Worm (Caenorhabditis elegans) whole organism, L1 larva: ENCODE data around the gene kdp-1.

Source experiments
- dpl-1 ChIP-seq, 3 experiments: fragments of 150-350 bp in 2 of 3; sonication (generic microtip) in 1 of 3; optimal IDR thresholded peaks; 2 replicates each; lab custom pipeline; 2014 to 2017; ENCODE audit warnings: missing biosample characterization in 3 of 3, missing genetic modification characterization in 3 of 3, missing genetic modification reagents in 3 of 3
- hlh-4 ChIP-seq: sonication (generic microtip); optimal IDR thresholded peaks from 2 replicates; lab custom pipeline; 2016; ENCODE audit warnings: mild to moderate bottlenecking, missing genetic modification characterization, missing compliant biosample characterization
- nhr-76 ChIP-seq: sonication (generic microtip); optimal IDR thresholded peaks from 2 replicates; lab custom pipeline; 2017; ENCODE audit warnings: missing biosample characterization, missing genetic modification characterization

- TF ChIP-seq dpl-1 (GFP tag; optimal IDR thresholded peaks at IDR 0.05; lab: Kevin White, UChicago) = no peak
- TF ChIP-seq nhr-76 = no peak
- no peak for TF ChIP-seq hlh-4 (tag; lab: Kevin White, UChicago)
These were observed 49.7 kb upstream of the kdp-1 start for ce11 chrIV:13250243-13250642.
